Fruit fly (Drosophila melanogaster) whole organism, embryonic: ENCODE results near the gene Kdm3.
A peak's percentile ranks its signal among the peaks of the same experiment; 100 is the strongest.

Experiments used
- ATbp ChIP-seq: fragments of 200-800 bp; sonication (Bioruptor generic); optimal IDR thresholded peaks from 2 replicates; lab custom pipeline; 2017; ENCODE audit warnings: missing biosample characterization, mild to moderate bottlenecking, missing genetic modification characterization, missing genetic modification reagents
- BEAF-32 ChIP-seq: fragments of 200-800 bp; sonication (Bioruptor generic); optimal IDR thresholded peaks from 3 replicates; lab custom pipeline; 2017; ENCODE audit warnings: missing biosample characterization, missing genetic modification characterization, mild to moderate bottlenecking, moderate library complexity, missing genetic modification reagents
- Bdp1 ChIP-seq: fragments of 200-800 bp; sonication (Bioruptor generic); optimal IDR thresholded peaks from 3 replicates; lab custom pipeline; 2016; ENCODE audit warnings: missing biosample characterization, missing genetic modification characterization
- Bteb2 ChIP-seq: fragments of 200-800 bp; sonication (Bioruptor generic); optimal IDR thresholded peaks from 2 replicates; lab custom pipeline; 2016; ENCODE audit warnings: missing biosample characterization, missing genetic modification characterization
- CG10654 ChIP-seq: fragments of 200-800 bp; sonication (Bioruptor generic); optimal IDR thresholded peaks from 2 replicates; lab custom pipeline; 2016; ENCODE audit warnings: missing biosample characterization, missing genetic modification characterization
- CG12744 ChIP-seq: fragments of 200-800 bp; sonication (Bioruptor generic); optimal IDR thresholded peaks from 2 replicates; lab custom pipeline; 2016; ENCODE audit warnings: missing biosample characterization, missing genetic modification characterization
- CG13894 ChIP-seq: fragments of 200-800 bp; sonication (Bioruptor generic); optimal IDR thresholded peaks from 3 replicates; lab custom pipeline; 2018; ENCODE audit warnings: missing biosample characterization, mild to moderate bottlenecking, missing genetic modification characterization, moderate library complexity
- CG14014 ChIP-seq: fragments of 200-800 bp; sonication (Bioruptor generic); IDR thresholded peaks from 2 replicates; pipeline ENCODE4 v1.3.6; 2022; ENCODE audit warnings: missing biosample characterization, missing genetic modification characterization
- CG1603 ChIP-seq: fragments of 200-800 bp; sonication (Bioruptor generic); optimal IDR thresholded peaks from 2 replicates; lab custom pipeline; 2019; ENCODE audit warnings: missing biosample characterization, mild to moderate bottlenecking, missing genetic modification characterization, moderate library complexity
- CG17359 ChIP-seq: fragments of 200-800 bp; sonication (Bioruptor generic); optimal IDR thresholded peaks from 3 replicates; lab custom pipeline; 2018; ENCODE audit warnings: missing biosample characterization, mild to moderate bottlenecking, missing genetic modification characterization, moderate library complexity
- CG2712 ChIP-seq: fragments of 200-800 bp; optimal IDR thresholded peaks from 3 replicates; lab custom pipeline; 2019; ENCODE audit warnings: missing biosample characterization, mild to moderate bottlenecking, missing genetic modification characterization, moderate library complexity
- CG2889 ChIP-seq: fragments of 200-800 bp; sonication (Bioruptor generic); IDR thresholded peaks from 3 replicates; pipeline ENCODE4 v1.3.6; 2022; ENCODE audit warnings: missing biosample characterization, missing genetic modification characterization
- CG31441 ChIP-seq: fragments of 200-800 bp; sonication (Bioruptor generic); IDR thresholded peaks from 2 replicates; pipeline ENCODE4 v1.3.6; 2022; ENCODE audit warnings: missing biosample characterization, missing genetic modification characterization
- CG33557 ChIP-seq: fragments of 200-800 bp; sonication (Bioruptor generic); optimal IDR thresholded peaks from 2 replicates; lab custom pipeline; 2019; ENCODE audit warnings: missing biosample characterization, mild to moderate bottlenecking, missing genetic modification characterization, moderate library complexity
- CG34376 ChIP-seq: fragments of 200-800 bp; sonication (Bioruptor generic); optimal IDR thresholded peaks from 2 replicates; lab custom pipeline; 2018; ENCODE audit warnings: missing biosample characterization, mild to moderate bottlenecking, missing genetic modification characterization
- CG3838 ChIP-seq: fragments of 200-800 bp; sonication (Bioruptor generic); optimal IDR thresholded peaks from 3 replicates; lab custom pipeline; 2016; ENCODE audit warnings: missing biosample characterization, missing genetic modification characterization
- CG4328 ChIP-seq: fragments of 200-800 bp; sonication (Bioruptor generic); optimal IDR thresholded peaks from 3 replicates; lab custom pipeline; 2017; ENCODE audit warnings: missing biosample characterization, missing genetic modification reagents, missing genetic modification characterization
- CG4854 ChIP-seq: fragments of 200-800 bp; sonication (Bioruptor generic); optimal IDR thresholded peaks from 2 replicates; lab custom pipeline; 2016; ENCODE audit warnings: missing biosample characterization, missing genetic modification characterization, inconsistent platforms
- CTCF ChIP-seq: fragments of 200-800 bp; sonication (Bioruptor generic); optimal IDR thresholded peaks from 2 replicates; lab custom pipeline; 2017; ENCODE audit warnings: missing biosample characterization, mild to moderate bottlenecking, missing genetic modification characterization, moderate library complexity
- Camta ChIP-seq: fragments of 200-800 bp; sonication (Bioruptor generic); optimal IDR thresholded peaks from 2 replicates; lab custom pipeline; 2016; ENCODE audit warnings: missing biosample characterization, missing genetic modification characterization
- Dbx ChIP-seq: fragments of 200-800 bp; sonication (Bioruptor generic); IDR thresholded peaks from 3 replicates; pipeline ENCODE4 v1.3.6; 2022; ENCODE audit warnings: missing biosample characterization, missing genetic modification characterization
- Dp ChIP-seq: fragments of 200-800 bp; sonication (Bioruptor generic); optimal IDR thresholded peaks from 2 replicates; lab custom pipeline; 2018; ENCODE audit warnings: missing biosample characterization, mild to moderate bottlenecking, missing genetic modification characterization, moderate library complexity
- E2f2 ChIP-seq: fragments of 200-800 bp; sonication (Bioruptor generic); IDR thresholded peaks from 2 replicates; pipeline ENCODE4 v1.3.6; 2022; ENCODE audit warnings: missing biosample characterization, missing genetic modification characterization
- H15 ChIP-seq: fragments of 200-800 bp; sonication (Bioruptor generic); IDR thresholded peaks from 3 replicates; pipeline ENCODE4 v1.3.6; 2022; ENCODE audit warnings: missing biosample characterization, missing genetic modification characterization
- HLH4C ChIP-seq: fragments of 200-800 bp; sonication (Bioruptor generic); IDR thresholded peaks from 3 replicates; pipeline ENCODE4 v1.3.6; 2022; ENCODE audit warnings: missing biosample characterization, missing genetic modification characterization; ENCODE audit not compliant: partially characterized antibody
- Nf-YA ChIP-seq: fragments of 200-800 bp; sonication (Bioruptor generic); IDR thresholded peaks from 2 replicates; pipeline ENCODE4 v1.3.6; 2022; ENCODE audit warnings: missing biosample characterization, missing genetic modification characterization
- Oaz ChIP-seq: fragments of 200-800 bp; sonication (Bioruptor generic); IDR thresholded peaks from 2 replicates; pipeline ENCODE4 v1.3.6; 2022; ENCODE audit warnings: missing biosample characterization, missing genetic modification characterization
- Ssrp ChIP-seq: fragments of 200-800 bp; sonication (Bioruptor generic); optimal IDR thresholded peaks from 2 replicates; lab custom pipeline; 2018; ENCODE audit warnings: missing biosample characterization, mild to moderate bottlenecking, missing genetic modification characterization, moderate library complexity
- Usf ChIP-seq: fragments of 200-800 bp; sonication (Bioruptor generic); optimal IDR thresholded peaks from 2 replicates; lab custom pipeline; 2017; ENCODE audit warnings: missing genotype, missing biosample characterization, missing genetic modification characterization
- ab ChIP-seq: fragments of 200-800 bp; sonication (Bioruptor generic); optimal IDR thresholded peaks from 2 replicates; lab custom pipeline; 2016; ENCODE audit warnings: missing biosample characterization, missing genetic modification characterization
- bowl ChIP-seq: fragments of 200-800 bp; sonication (Bioruptor generic); IDR thresholded peaks from 2 replicates; pipeline ENCODE4 v1.3.6; 2022; ENCODE audit warnings: missing biosample characterization, missing genetic modification characterization
- corto ChIP-seq: fragments of 200-800 bp; sonication (Bioruptor generic); optimal IDR thresholded peaks from 2 replicates; lab custom pipeline; 2016; ENCODE audit warnings: missing biosample characterization, mild to moderate bottlenecking, missing genetic modification characterization, moderate library complexity
- dan ChIP-seq: fragments of 200-800 bp; sonication (Bioruptor generic); IDR thresholded peaks from 2 replicates; pipeline ENCODE4 v1.3.6; 2022; ENCODE audit warnings: missing biosample characterization, missing genetic modification characterization
- dm ChIP-seq: fragments of 200-800 bp; sonication (Bioruptor generic); optimal IDR thresholded peaks from 3 replicates; lab custom pipeline; 2016; ENCODE audit warnings: missing biosample characterization, missing genetic modification characterization
- dmrt99B ChIP-seq: fragments of 200-800 bp; sonication (Bioruptor generic); optimal IDR thresholded peaks from 2 replicates; lab custom pipeline; 2018; ENCODE audit warnings: missing biosample characterization, mild to moderate bottlenecking, missing genetic modification characterization, moderate library complexity
- ftz-f1 ChIP-seq: fragments of 200-800 bp; sonication (Bioruptor generic); optimal IDR thresholded peaks from 2 replicates; lab custom pipeline; 2016; ENCODE audit warnings: missing biosample characterization, missing genetic modification characterization
- hth ChIP-seq: fragments of >200 bp; optimal IDR thresholded peaks from 2 replicates; lab custom pipeline; 2017; ENCODE audit warnings: inconsistent platforms
- insv ChIP-seq, 2 experiments: fragments of 200-800 bp; sonication (Bioruptor generic); optimal IDR thresholded peaks; 3 replicates each; lab custom pipeline; 2016 to 2018; ENCODE audit warnings: missing biosample characterization in 2 of 2, missing genetic modification characterization in 2 of 2
- inv ChIP-seq: fragments of 200-800 bp; sonication (Bioruptor generic); IDR thresholded peaks from 2 replicates; pipeline ENCODE4 v1.3.6; 2022; ENCODE audit warnings: missing biosample characterization, missing genetic modification characterization; ENCODE audit not compliant: partially characterized antibody
- ken ChIP-seq: fragments of 200-800 bp; sonication (Bioruptor generic); IDR thresholded peaks from 3 replicates; pipeline ENCODE4 v1.3.6; 2022; ENCODE audit warnings: missing biosample characterization, missing genetic modification characterization
- mirr ChIP-seq: fragments of 200-800 bp; sonication (Bioruptor generic); optimal IDR thresholded peaks from 3 replicates; lab custom pipeline; 2018; ENCODE audit warnings: missing biosample characterization, mild to moderate bottlenecking, missing genetic modification characterization
- pum ChIP-seq: fragments of 200-800 bp; sonication (Bioruptor generic); optimal IDR thresholded peaks from 2 replicates; lab custom pipeline; 2016; ENCODE audit warnings: missing biosample characterization, missing genetic modification characterization
- ro ChIP-seq: fragments of 200-800 bp; sonication (Bioruptor generic); IDR thresholded peaks from 2 replicates; pipeline ENCODE4 v1.3.6; 2022; ENCODE audit warnings: missing biosample characterization, missing genetic modification characterization
- run ChIP-seq: fragments of 200-800 bp; sonication (Bioruptor generic); optimal IDR thresholded peaks from 3 replicates; lab custom pipeline; 2018; ENCODE audit warnings: missing biosample characterization, mild to moderate bottlenecking, missing genetic modification characterization
- sima ChIP-seq: fragments of 200-800 bp; sonication (Bioruptor generic); optimal IDR thresholded peaks from 2 replicates; lab custom pipeline; 2016; ENCODE audit warnings: missing biosample characterization, missing genetic modification characterization
- sisA ChIP-seq: fragments of 200-800 bp; sonication (Bioruptor generic); IDR thresholded peaks from 2 replicates; pipeline ENCODE4 v1.3.6; 2022; ENCODE audit warnings: missing biosample characterization, missing genetic modification characterization
- stwl ChIP-seq: fragments of 200-800 bp; sonication (Bioruptor generic); optimal IDR thresholded peaks from 3 replicates; lab custom pipeline; 2018; ENCODE audit warnings: missing biosample characterization, mild to moderate bottlenecking, missing genetic modification characterization, moderate library complexity
- sug ChIP-seq: fragments of 200-800 bp; optimal IDR thresholded peaks from 2 replicates; lab custom pipeline; 2019; ENCODE audit warnings: missing biosample characterization, mild to moderate bottlenecking, missing genetic modification characterization, moderate library complexity
- tgo ChIP-seq: fragments of 200-800 bp; sonication (Bioruptor generic); IDR thresholded peaks from 3 replicates; pipeline ENCODE4 v1.3.6; 2022; ENCODE audit warnings: missing biosample characterization, missing genetic modification characterization
- unpg ChIP-seq: fragments of 200-800 bp; sonication (Bioruptor generic); optimal IDR thresholded peaks from 3 replicates; lab custom pipeline; 2018; ENCODE audit warnings: missing biosample characterization, mild to moderate bottlenecking, missing genetic modification characterization, moderate library complexity

Gene Kdm3

DNA sequence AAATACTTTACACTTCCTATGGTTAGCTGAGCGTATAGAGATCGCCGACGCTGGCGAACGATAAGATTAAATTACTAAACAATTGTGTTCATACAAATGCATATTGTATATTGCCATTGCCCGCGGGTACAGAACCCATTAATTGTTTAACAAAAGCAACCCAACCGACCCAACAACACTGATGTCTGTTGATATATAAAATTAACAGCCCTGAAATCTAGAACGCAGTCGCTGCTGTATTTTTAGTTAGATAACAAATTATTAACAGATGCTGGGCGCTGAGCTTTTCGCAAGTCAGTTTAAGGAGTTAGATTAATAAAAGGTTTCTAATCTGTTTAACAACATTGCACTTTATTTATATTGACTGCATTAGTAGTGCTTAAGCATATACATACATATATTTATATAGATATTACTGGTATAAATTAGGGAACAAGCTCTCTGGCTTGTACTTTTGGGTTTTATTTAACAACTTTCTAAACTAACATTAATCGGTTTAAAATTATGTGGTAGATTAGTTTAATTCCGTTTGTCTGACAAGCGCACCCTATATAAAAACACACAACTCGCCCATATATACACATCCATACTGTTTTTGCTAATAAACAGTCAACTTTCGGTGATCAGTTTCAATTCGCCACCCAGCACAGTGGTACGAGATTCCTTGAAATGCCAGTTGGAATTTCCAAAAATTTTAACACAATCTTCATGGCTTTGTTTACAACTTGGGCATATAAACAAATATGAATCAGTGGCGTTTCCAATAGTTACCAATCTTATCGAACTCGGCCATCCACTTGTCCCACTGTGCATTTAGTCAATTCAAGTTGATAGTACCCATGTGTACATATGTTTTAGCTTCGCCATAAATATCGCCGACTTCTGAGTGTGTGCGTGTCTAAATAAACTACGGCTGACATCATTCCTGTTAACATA, 12.4 kb downstream of the Kdm3 start (continued):
- peak; percentile 78 for TF ChIP-seq sug (tag; lab: Kevin White, UChicago)
- TF ChIP-seq hth (lab: Kevin White, UChicago), result no peak
- peak; percentile 97 for TF ChIP-seq Dbx (GFP tag; lab: Robert Waterston, UW)
- TF ChIP-seq run (tag; lab: Kevin White, UChicago), result peak; percentile 52
- peak; percentile 88 for TF ChIP-seq CG13894
- peak; percentile 91 for TF ChIP-seq tgo (GFP tag; lab: Robert Waterston, UW)
- peak; percentile 76 for TF ChIP-seq CG4328 (GFP tag; lab: Kevin White, UChicago)
- no peak for TF ChIP-seq HLH4C (GFP tag; lab: Robert Waterston, UW)
- TF ChIP-seq stwl, result no peak
- TF ChIP-seq dmrt99B (tag; lab: Kevin White, UChicago), result no peak
- peak; percentile 94 for TF ChIP-seq mirr (GFP tag; lab: Kevin White, UChicago)
- TF ChIP-seq ab, result peak; percentile 65
- TF ChIP-seq CG2889 (GFP tag; lab: Robert Waterston, UW), result peak; percentile 75; the same call in 1 of the 3 replicates
- TF ChIP-seq inv, result peak; percentile 35; the same call in 1 of the 2 replicates
- TF ChIP-seq ro (GFP tag; lab: Robert Waterston, UW), result peak; percentile 58
- TF ChIP-seq bowl, result peak; percentile 68; the same call in 1 of the 2 replicates
- TF ChIP-seq corto (GFP tag; lab: Kevin White, UChicago), result peak; percentile 96
- TF ChIP-seq BEAF-32 (GFP tag; lab: Kevin White, UChicago), result no peak
- peak; percentile 81 for TF ChIP-seq CG2712 (tag; lab: Kevin White, UChicago)
- TF ChIP-seq Usf (GFP tag; lab: Kevin White, UChicago), result peak; percentile 3
- TF ChIP-seq CG3838 (GFP tag; lab: Kevin White, UChicago), result peak; percentile 19
- peak; percentile 75 for TF ChIP-seq CG12744 (GFP tag; lab: Kevin White, UChicago)
- TF ChIP-seq Ssrp, result peak; percentile 42
- peak; percentile 86 for TF ChIP-seq H15 (GFP tag; lab: Robert Waterston, UW)
- TF ChIP-seq CG14014, result peak; percentile 90
- peak; percentile 86 for TF ChIP-seq CG10654 (GFP tag; lab: Kevin White, UChicago)
- TF ChIP-seq ATbp, result peak; percentile 81
- peak; percentile 54 for TF ChIP-seq dm (GFP tag; lab: Kevin White, UChicago)
- no peak for TF ChIP-seq dan (GFP tag; lab: Robert Waterston, UW)
- TF ChIP-seq insv (GFP tag; optimal IDR thresholded peaks at IDR 0.05; lab: Kevin White, UChicago), result no peak
- TF ChIP-seq CG31441 (GFP tag; lab: Robert Waterston, UW), result no peak
- TF ChIP-seq Dp (GFP tag; lab: Kevin White, UChicago), result no peak
- TF ChIP-seq CG1603 (tag; lab: Kevin White, UChicago), result no peak
- peak; percentile 79; the same call in 2 of the 3 replicates for TF ChIP-seq ken
- TF ChIP-seq CG4854 (GFP tag; lab: Kevin White, UChicago), result peak; percentile 92
- TF ChIP-seq CG17359, result peak; percentile 86
- TF ChIP-seq sima (GFP tag; lab: Kevin White, UChicago), result peak; percentile 63
- TF ChIP-seq Nf-YA (GFP tag; lab: Robert Waterston, UW), result peak; percentile 79
- peak; percentile 63 for TF ChIP-seq E2f2
- peak; percentile 82 for TF ChIP-seq pum (GFP tag; lab: Kevin White, UChicago)
- TF ChIP-seq Bteb2 (GFP tag; lab: Kevin White, UChicago), result peak; percentile 78
- peak; percentile 65 for TF ChIP-seq ftz-f1
- peak; percentile 92 for TF ChIP-seq unpg (GFP tag; lab: Kevin White, UChicago)
- TF ChIP-seq Camta (GFP tag; lab: Kevin White, UChicago), result peak; percentile 77
- TF ChIP-seq CG33557 (GFP tag; lab: Kevin White, UChicago), result no peak
- peak; percentile 86 for TF ChIP-seq sisA (GFP tag; lab: Robert Waterston, UW)
- peak; percentile 68 for TF ChIP-seq Oaz (GFP tag; lab: Robert Waterston, UW)
- TF ChIP-seq CTCF (GFP tag; lab: Kevin White, UChicago), result no peak
- peak; percentile 72 for TF ChIP-seq Bdp1 (GFP tag; lab: Kevin White, UChicago)
- TF ChIP-seq CG34376, result peak; percentile 91
